Worm (Caenorhabditis elegans) whole organism, L1 larva: ENCODE data around the gene chil-10.

Experiments used
- elt-2 ChIP-seq: sonication (generic microtip); optimal IDR thresholded peaks from 2 replicates; lab custom pipeline; 2016; ENCODE audit warnings: missing genetic modification characterization, mild to moderate bottlenecking, inconsistent platforms, missing compliant biosample characterization, missing genetic modification reagents
- lin-35 ChIP-seq, 2 experiments: fragments of 150-350 bp; optimal IDR thresholded peaks; 2 replicates each; lab custom pipeline; 2014; ENCODE audit warnings: missing biosample characterization in 2 of 2, missing genetic modification characterization in 2 of 2, missing genetic modification reagents in 2 of 2
- lsy-2 ChIP-seq, 2 experiments: fragments of 150-350 bp; optimal IDR thresholded peaks; 2 replicates each; lab custom pipeline; 2014; ENCODE audit warnings: missing biosample characterization in 2 of 2, missing genetic modification characterization in 2 of 2
- nhr-76 ChIP-seq: sonication (generic microtip); optimal IDR thresholded peaks from 2 replicates; lab custom pipeline; 2017; ENCODE audit warnings: missing biosample characterization, missing genetic modification characterization
- nhr-77 ChIP-seq: fragments of 150-350 bp; optimal IDR thresholded peaks from 2 replicates; lab custom pipeline; 2014; ENCODE audit warnings: missing biosample characterization, missing genetic modification characterization
- rnt-1 ChIP-seq: sonication (generic microtip); optimal IDR thresholded peaks from 2 replicates; lab custom pipeline; 2016; ENCODE audit warnings: mild to moderate bottlenecking, missing genetic modification characterization, moderate library complexity, missing compliant biosample characterization
- skn-1 ChIP-seq: fragments of 150-350 bp; optimal IDR thresholded peaks from 2 replicates; lab custom pipeline; 2014; ENCODE audit warnings: missing biosample characterization, missing genetic modification characterization
- unc-62 ChIP-seq: fragments of 150-350 bp; optimal IDR thresholded peaks from 2 replicates; lab custom pipeline; 2014; ENCODE audit warnings: missing biosample characterization, missing genetic modification reagents, missing genetic modification characterization

DNA sequence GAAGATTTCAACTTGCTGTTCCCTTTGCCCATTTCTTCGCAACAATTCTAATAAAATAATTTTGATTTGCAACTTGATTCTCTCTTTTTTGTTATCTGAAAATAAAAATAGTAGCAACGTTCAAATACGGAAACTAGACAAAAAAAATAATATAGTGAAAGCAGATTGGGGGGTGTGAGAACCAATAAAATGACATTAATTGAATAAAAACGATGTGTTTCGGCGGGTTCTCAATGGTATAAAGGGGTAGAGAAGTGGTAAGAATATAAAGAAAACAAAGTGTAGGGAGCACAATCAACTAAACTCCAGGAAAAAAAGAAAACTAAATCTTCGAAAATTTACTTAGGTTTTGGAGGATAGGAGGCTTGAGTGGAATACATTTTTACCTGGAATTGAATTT lies 5.5 kb downstream of the chil-10 start, which contains the start of gene ncs-1:
- no peak for TF ChIP-seq nhr-76 (tag; lab: Kevin White, UChicago)
- TF ChIP-seq lsy-2 (tag; optimal IDR thresholded peaks at IDR 0.05; lab: Kevin White, UChicago): no peak
- no peak for TF ChIP-seq rnt-1 (tag; lab: Kevin White, UChicago)
- TF ChIP-seq lin-35 (GFP tag; optimal IDR thresholded peaks at IDR 0.05; lab: Kevin White, UChicago): no peak
- TF ChIP-seq nhr-77 (tag; lab: Kevin White, UChicago): no peak
- TF ChIP-seq elt-2 (tag; lab: Kevin White, UChicago): no peak
- no peak for TF ChIP-seq unc-62 (GFP tag; lab: Kevin White, UChicago)
- no peak for TF ChIP-seq skn-1 (tag; lab: Kevin White, UChicago)
